Fruit fly (Drosophila melanogaster) whole organism, prepupa: ENCODE results near the gene raptor.

ENCODE experiments used
- CG10631 ChIP-seq: fragments of 200-800 bp; sonication (Bioruptor generic); optimal IDR thresholded peaks from 2 replicates; lab custom pipeline; 2016; ENCODE audit warnings: missing biosample characterization, missing genetic modification characterization
- CG11762 ChIP-seq: fragments of 200-800 bp; sonication (Bioruptor generic); optimal IDR thresholded peaks from 3 replicates; lab custom pipeline; 2016; ENCODE audit warnings: missing biosample characterization, missing genetic modification characterization; ENCODE audit not compliant: insufficient read depth
- CG11902 ChIP-seq: fragments of 200-800 bp; sonication (Bioruptor generic); optimal IDR thresholded peaks from 3 replicates; lab custom pipeline; 2016; ENCODE audit warnings: missing biosample characterization, missing genetic modification characterization
- CG3032 ChIP-seq: fragments of 200-800 bp; optimal IDR thresholded peaks from 2 replicates; lab custom pipeline; 2019; ENCODE audit warnings: missing biosample characterization, mild to moderate bottlenecking, missing genetic modification characterization, moderate library complexity
- CG31627 ChIP-seq: fragments of 200-800 bp; sonication (Bioruptor generic); optimal IDR thresholded peaks from 3 replicates; lab custom pipeline; 2016; ENCODE audit warnings: missing biosample characterization, missing genetic modification characterization
- CG32006 ChIP-seq: fragments of 200-800 bp; sonication (Bioruptor generic); optimal IDR thresholded peaks from 3 replicates; lab custom pipeline; 2017; ENCODE audit warnings: missing biosample characterization, mild to moderate bottlenecking, missing genetic modification characterization
- CG34406 ChIP-seq: fragments of 200-800 bp; sonication (Bioruptor generic); optimal IDR thresholded peaks from 3 replicates; lab custom pipeline; 2016; ENCODE audit warnings: missing biosample characterization, missing genetic modification characterization
- CG3919 ChIP-seq: fragments of 200-800 bp; sonication (Bioruptor generic); optimal IDR thresholded peaks from 3 replicates; lab custom pipeline; 2016; ENCODE audit warnings: missing biosample characterization, missing genetic modification characterization
- CG6163 ChIP-seq: fragments of 200-800 bp; sonication (Bioruptor generic); IDR thresholded peaks from 3 replicates; pipeline ENCODE4 v1.3.6; 2022; ENCODE audit warnings: missing biosample characterization, missing genetic modification characterization
- CG6792 ChIP-seq: fragments of 200-800 bp; sonication (Bioruptor generic); optimal IDR thresholded peaks from 3 replicates; lab custom pipeline; 2016; ENCODE audit warnings: missing biosample characterization, missing genetic modification characterization
- CG6808 ChIP-seq: fragments of 200-800 bp; sonication (Bioruptor generic); optimal IDR thresholded peaks from 3 replicates; lab custom pipeline; 2017; ENCODE audit warnings: missing biosample characterization, missing genetic modification characterization, mild to moderate bottlenecking, moderate library complexity, missing genetic modification reagents
- CG6854 ChIP-seq: fragments of 200-800 bp; sonication (Bioruptor generic); optimal IDR thresholded peaks from 2 replicates; lab custom pipeline; 2017; ENCODE audit warnings: missing biosample characterization, mild to moderate bottlenecking, missing genetic modification characterization
- Eip75B ChIP-seq: fragments of 200-800 bp; sonication (Bioruptor generic); optimal IDR thresholded peaks from 3 replicates; lab custom pipeline; 2016; ENCODE audit warnings: missing biosample characterization, missing genetic modification characterization
- Eip78C ChIP-seq: fragments of 200-800 bp; sonication (Bioruptor generic); peaks from one replicate; lab custom pipeline; 2016; ENCODE audit warnings: missing biosample characterization, missing genetic modification characterization
- Ets21C ChIP-seq: fragments of 200-800 bp; sonication (Bioruptor generic); optimal IDR thresholded peaks from 3 replicates; lab custom pipeline; 2016; ENCODE audit warnings: missing biosample characterization, missing genetic modification characterization
- Ets96B ChIP-seq: fragments of 200-800 bp; optimal IDR thresholded peaks from 2 replicates; lab custom pipeline; 2019; ENCODE audit warnings: missing biosample characterization, mild to moderate bottlenecking, missing genetic modification characterization, moderate library complexity
- Hr39 ChIP-seq: fragments of 200-800 bp; sonication (Bioruptor generic); optimal IDR thresholded peaks from 2 replicates; lab custom pipeline; 2016; ENCODE audit warnings: missing biosample characterization, missing genetic modification characterization
- Hr4 ChIP-seq: fragments of 200-800 bp; sonication (Bioruptor generic); optimal IDR thresholded peaks from 3 replicates; lab custom pipeline; 2016; ENCODE audit warnings: missing biosample characterization, missing genetic modification characterization
- Lpt ChIP-seq: fragments of 200-800 bp; sonication (Bioruptor generic); optimal IDR thresholded peaks from 3 replicates; lab custom pipeline; 2016; ENCODE audit warnings: missing biosample characterization, missing genetic modification characterization
- Met ChIP-seq: fragments of 200-800 bp; sonication (Bioruptor generic); optimal IDR thresholded peaks from 3 replicates; lab custom pipeline; 2016; ENCODE audit warnings: missing biosample characterization, missing genetic modification characterization
- OdsH ChIP-seq: fragments of 200-800 bp; sonication (Bioruptor generic); optimal IDR thresholded peaks from 3 replicates; lab custom pipeline; 2016; ENCODE audit warnings: missing biosample characterization, missing genetic modification characterization
- Smox ChIP-seq: fragments of 200-800 bp; sonication (Bioruptor generic); optimal IDR thresholded peaks from 3 replicates; lab custom pipeline; 2016; ENCODE audit warnings: missing biosample characterization, missing genetic modification characterization
- Sox14 ChIP-seq: fragments of 200-800 bp; sonication (Bioruptor generic); optimal IDR thresholded peaks from 3 replicates; lab custom pipeline; 2016; ENCODE audit warnings: missing biosample characterization, missing genetic modification characterization
- Sox15 ChIP-seq: fragments of 200-800 bp; sonication (Bioruptor generic); optimal IDR thresholded peaks from 3 replicates; lab custom pipeline; 2016; ENCODE audit warnings: missing biosample characterization, missing genetic modification characterization
- cyc ChIP-seq: fragments of 200-800 bp; sonication (Bioruptor generic); optimal IDR thresholded peaks from 3 replicates; lab custom pipeline; 2016; ENCODE audit warnings: missing biosample characterization, missing genetic modification characterization
- dac ChIP-seq: fragments of 200-800 bp; sonication (Bioruptor generic); optimal IDR thresholded peaks from 2 replicates; lab custom pipeline; 2017; ENCODE audit warnings: missing biosample characterization, mild to moderate bottlenecking, missing genetic modification characterization
- dsx ChIP-seq: fragments of 200-800 bp; optimal IDR thresholded peaks from 3 replicates; lab custom pipeline; 2019; ENCODE audit warnings: missing biosample characterization, mild to moderate bottlenecking, missing genetic modification characterization, moderate library complexity; ENCODE audit not compliant: poor library complexity, severe bottlenecking
- eg ChIP-seq: fragments of 200-800 bp; sonication (Bioruptor generic); IDR thresholded peaks from 3 replicates; pipeline ENCODE4 v1.3.6; 2022; ENCODE audit warnings: missing biosample characterization, missing genetic modification characterization
- esn ChIP-seq: fragments of 200-800 bp; sonication (Bioruptor generic); optimal IDR thresholded peaks from 2 replicates; lab custom pipeline; 2016; ENCODE audit warnings: missing biosample characterization, mild to moderate bottlenecking, missing genetic modification characterization, moderate library complexity
- fd59A ChIP-seq: fragments of 200-800 bp; sonication (Bioruptor generic); optimal IDR thresholded peaks from 2 replicates; lab custom pipeline; 2017; ENCODE audit warnings: missing biosample characterization, mild to moderate bottlenecking, missing genetic modification characterization, missing genetic modification reagents
- fkh ChIP-seq: fragments of 200-800 bp; sonication (Bioruptor generic); optimal IDR thresholded peaks from 3 replicates; lab custom pipeline; 2017; ENCODE audit warnings: missing biosample characterization, mild to moderate bottlenecking, missing genetic modification characterization, moderate library complexity
- lz ChIP-seq: fragments of 200-800 bp; sonication (Bioruptor generic); optimal IDR thresholded peaks from 3 replicates; lab custom pipeline; 2016; ENCODE audit warnings: missing biosample characterization, missing genetic modification characterization
- pdm3 ChIP-seq: fragments of 200-800 bp; sonication (Bioruptor generic); optimal IDR thresholded peaks from 3 replicates; lab custom pipeline; 2016; ENCODE audit warnings: missing biosample characterization, missing genetic modification characterization
- spab ChIP-seq: fragments of 200-800 bp; sonication (Bioruptor generic); optimal IDR thresholded peaks from 2 replicates; lab custom pipeline; 2017; ENCODE audit warnings: missing biosample characterization, mild to moderate bottlenecking, missing genetic modification characterization, missing genetic modification reagents
- ss ChIP-seq, 2 experiments: fragments of 200-800 bp; sonication (Bioruptor generic); optimal IDR thresholded peaks; 2 replicates in 1 of 2; 3 replicates in 1 of 2; lab custom pipeline; 2017 to 2018; ENCODE audit warnings: mild to moderate bottlenecking in 2 of 2, missing biosample characterization in 2 of 2, missing genetic modification characterization in 2 of 2, moderate library complexity in 1 of 2
- svp ChIP-seq: fragments of 200-800 bp; sonication (Bioruptor generic); peaks from one replicate; lab custom pipeline; 2016; ENCODE audit warnings: missing biosample characterization, missing genetic modification characterization
- topi ChIP-seq: fragments of 200-800 bp; sonication (Bioruptor generic); optimal IDR thresholded peaks from 3 replicates; lab custom pipeline; 2016; ENCODE audit warnings: missing biosample characterization, missing genetic modification characterization
- vri ChIP-seq: fragments of 200-800 bp; sonication (Bioruptor generic); optimal IDR thresholded peaks from 3 replicates; lab custom pipeline; 2016; ENCODE audit warnings: missing biosample characterization, mild to moderate bottlenecking, missing genetic modification characterization

raptor gene

dm6 chrX:6050282-6050934 lies 39.6 kb downstream of the raptor start, which contains the start of gene CG5921 (continued):
- TF ChIP-seq esn (GFP tag; lab: Kevin White, UChicago), result peak; percentile 16
- no peak for TF ChIP-seq Eip75B (GFP tag; lab: Kevin White, UChicago)
- no peak for TF ChIP-seq fd59A (GFP tag; lab: Kevin White, UChicago)
- no peak for TF ChIP-seq topi (GFP tag; lab: Kevin White, UChicago)
- TF ChIP-seq CG3919 (GFP tag; lab: Kevin White, UChicago), result no peak
- TF ChIP-seq Lpt (GFP tag; lab: Kevin White, UChicago), result no peak
- no peak for TF ChIP-seq eg (GFP tag; lab: Robert Waterston, UW)
- no peak for TF ChIP-seq CG10631 (GFP tag; lab: Kevin White, UChicago)
- no peak for TF ChIP-seq Ets96B (tag; lab: Kevin White, UChicago)
- no peak for TF ChIP-seq CG31627 (GFP tag; lab: Kevin White, UChicago)
- no peak for TF ChIP-seq dsx (GFP tag; lab: Kevin White, UChicago)

DNA sequence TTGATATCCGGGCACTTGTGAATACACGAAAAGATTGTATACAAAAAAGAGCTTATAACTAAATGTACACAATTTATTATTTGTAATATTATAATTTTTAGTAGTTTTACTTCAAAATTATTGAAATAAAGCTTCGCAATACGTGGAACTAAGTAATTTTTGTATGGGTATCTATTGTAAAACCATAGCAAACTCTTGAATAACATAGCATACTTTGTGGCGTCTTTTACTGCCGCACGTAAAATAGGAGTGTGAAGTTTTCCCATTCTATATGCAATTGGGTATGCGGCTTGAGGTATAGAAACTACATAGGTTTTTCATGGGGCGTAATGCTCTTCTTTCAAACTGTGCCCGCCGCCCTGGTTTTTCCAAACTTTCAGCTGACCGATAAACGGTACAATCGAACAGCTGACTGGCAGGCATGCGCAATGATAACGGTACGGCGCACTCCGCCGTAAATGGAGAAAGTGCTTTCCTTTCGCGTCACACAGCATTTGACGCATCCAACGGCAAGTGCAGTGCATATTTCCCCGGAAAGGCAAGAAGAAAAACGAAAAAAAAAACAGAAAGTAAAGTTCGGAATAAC lies 50.5 kb downstream of the raptor start, which contains the start of gene CG5937:
Gene CG5937 (plus strand): TSS at position 575 of the 586 bp plus-strand sequence.
- TF ChIP-seq CG10631 (GFP tag; lab: Kevin White, UChicago) (no peak), CG6808 (GFP tag; lab: Kevin White, UChicago) (peak; percentile 8), CG32006 (no peak), dsx (GFP tag; lab: Kevin White, UChicago) (no peak), Ets21C (GFP tag; lab: Kevin White, UChicago) (no peak), CG3032 (tag; lab: Kevin White, UChicago) (peak; percentile 5), svp (GFP tag; lab: Kevin White, UChicago) (peak; percentile 31), CG6792 (GFP tag; lab: Kevin White, UChicago) (no peak), CG6163 (no peak), Eip78C (GFP tag; lab: Kevin White, UChicago) (peak; percentile 64), lz (GFP tag; lab: Kevin White, UChicago) (no peak), dac (GFP tag; lab: Kevin White, UChicago) (no peak), CG6854 (GFP tag; lab: Kevin White, UChicago) (no peak), Sox14 (GFP tag; lab: Kevin White, UChicago) (no peak)

DNA sequence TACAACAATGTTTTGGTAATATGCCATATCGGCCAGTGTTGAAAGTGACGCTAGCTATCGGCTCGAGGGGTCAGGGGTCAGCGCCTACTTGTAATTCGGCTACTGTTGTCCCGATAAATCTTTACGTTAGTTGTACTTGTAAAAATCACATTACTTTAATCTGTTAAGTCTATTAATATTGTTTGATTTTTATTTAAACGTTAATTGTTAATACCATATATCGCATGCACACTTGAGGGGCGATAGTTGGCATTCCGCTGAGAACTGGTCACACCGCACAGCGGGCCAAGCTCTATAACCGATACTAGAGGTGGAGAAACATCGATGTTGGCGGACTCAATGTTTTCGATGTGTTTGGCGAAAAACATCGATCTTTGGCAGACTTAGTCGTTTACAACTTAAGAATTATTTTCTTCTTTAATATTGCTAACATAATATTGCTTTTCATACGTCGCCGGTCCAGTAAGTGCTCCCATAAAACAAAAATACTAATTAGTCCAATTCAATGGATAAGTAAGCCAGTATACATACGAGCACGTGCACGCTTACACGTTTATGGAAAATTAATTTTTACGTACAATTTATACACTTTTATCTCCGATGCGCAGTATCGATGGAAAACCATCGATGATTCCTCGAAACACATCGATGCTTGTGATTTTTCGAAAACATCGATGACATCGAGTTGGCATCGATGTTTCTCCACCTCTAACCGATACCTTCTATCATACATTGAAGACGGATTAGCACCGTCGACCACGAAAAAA lies 52.6 kb downstream of the raptor start, which contains the start of the genes rux and MCTS1:
Gene rux (minus strand): TSS at position 621 of the 767 bp plus-strand sequence.
Gene MCTS1 (plus strand): TSS at position 713 of the 767 bp plus-strand sequence.
- no peak for TF ChIP-seq Lpt (GFP tag; lab: Kevin White, UChicago)
- TF ChIP-seq CG6808 (GFP tag; lab: Kevin White, UChicago), result no peak
- TF ChIP-seq CG10631 (GFP tag; lab: Kevin White, UChicago), result peak; percentile 20
- TF ChIP-seq Smox (GFP tag; lab: Kevin White, UChicago), result peak; percentile 32
- TF ChIP-seq topi (GFP tag; lab: Kevin White, UChicago), result peak; percentile 22
- no peak for TF ChIP-seq Ets96B (tag; lab: Kevin White, UChicago)
- peak; percentile 58; the same call in 2 of the 3 replicates for TF ChIP-seq eg (GFP tag; lab: Robert Waterston, UW)
- TF ChIP-seq CG34406, result no peak
- TF ChIP-seq lz (GFP tag; lab: Kevin White, UChicago), result peak; percentile 41
- TF ChIP-seq spab (GFP tag; lab: Kevin White, UChicago), result no peak
- TF ChIP-seq Hr39 (GFP tag; lab: Kevin White, UChicago), result peak; percentile 39
- peak; percentile 21 for TF ChIP-seq pdm3
- TF ChIP-seq CG3919 (GFP tag; lab: Kevin White, UChicago), result peak; percentile 31
- TF ChIP-seq vri, result peak; percentile 41
- TF ChIP-seq dsx (GFP tag; lab: Kevin White, UChicago), result peak; percentile 92
- peak; percentile 26 for TF ChIP-seq cyc (GFP tag; lab: Kevin White, UChicago)
- no peak for TF ChIP-seq Sox15 (GFP tag; lab: Kevin White, UChicago)
- TF ChIP-seq Hr4 (GFP tag; lab: Kevin White, UChicago), result peak; percentile 38
- TF ChIP-seq OdsH (GFP tag; lab: Kevin White, UChicago), result peak; percentile 32
- TF ChIP-seq esn (GFP tag; lab: Kevin White, UChicago), result peak; percentile 44
- TF ChIP-seq fkh (GFP tag; lab: Kevin White, UChicago), result peak; percentile 23
- TF ChIP-seq Eip78C (GFP tag; lab: Kevin White, UChicago), result peak; percentile 59
- TF ChIP-seq CG11902 (GFP tag; lab: Kevin White, UChicago), result no peak
- TF ChIP-seq ss (GFP tag; optimal IDR thresholded peaks at IDR 0.05; lab: Kevin White, UChicago), result peak in 1 of 2 experiments; percentile 5
- peak; percentile 40 for TF ChIP-seq CG31627 (GFP tag; lab: Kevin White, UChicago)
- TF ChIP-seq svp (GFP tag; lab: Kevin White, UChicago), result peak; percentile 100
- TF ChIP-seq CG11762 (GFP tag; lab: Kevin White, UChicago), result no peak
- peak; percentile 4 for TF ChIP-seq Eip75B (GFP tag; lab: Kevin White, UChicago)
- peak; percentile 0 for TF ChIP-seq Met
- peak; percentile 8 for TF ChIP-seq CG32006
- TF ChIP-seq Sox14 (GFP tag; lab: Kevin White, UChicago), result peak; percentile 4
